Worm (Caenorhabditis elegans) whole organism, late embryonic: ENCODE measurements around the gene F52G3.1.

Source experiments
- F13H6.1 ChIP-seq: sonication (generic microtip); optimal IDR thresholded peaks from 2 replicates; lab custom pipeline; 2016; ENCODE audit warnings: missing genetic modification characterization, missing compliant biosample characterization
- T23F11.4 ChIP-seq: fragments of 200-800 bp; sonication (Bioruptor generic); optimal IDR thresholded peaks from 2 replicates; lab custom pipeline; 2018; ENCODE audit warnings: mild to moderate bottlenecking, missing genetic modification characterization, missing compliant biosample characterization
- ama-1 ChIP-seq: fragments of 150-350 bp; optimal IDR thresholded peaks from 2 replicates; lab custom pipeline; 2014
- ceh-14 ChIP-seq: sonication (generic microtip); optimal IDR thresholded peaks from 2 replicates; lab custom pipeline; 2016; ENCODE audit warnings: missing genotype, missing genetic modification characterization, missing compliant biosample characterization
- ceh-18 ChIP-seq: sonication (generic microtip); optimal IDR thresholded peaks from 2 replicates; lab custom pipeline; 2016; ENCODE audit warnings: missing genetic modification characterization, missing compliant biosample characterization
- ceh-2 ChIP-seq: sonication (generic microtip); optimal IDR thresholded peaks from 2 replicates; lab custom pipeline; 2016; ENCODE audit warnings: missing genotype, missing genetic modification characterization, missing compliant biosample characterization
- ceh-24 ChIP-seq: sonication (generic microtip); optimal IDR thresholded peaks from 2 replicates; lab custom pipeline; 2016; ENCODE audit warnings: mild to moderate bottlenecking, missing genetic modification characterization, missing compliant biosample characterization
- ceh-30 ChIP-seq: fragments of 150-350 bp; optimal IDR thresholded peaks from 2 replicates; lab custom pipeline; 2014; ENCODE audit warnings: missing biosample characterization, missing genetic modification characterization
- ceh-34 ChIP-seq: sonication (generic microtip); optimal IDR thresholded peaks from 2 replicates; lab custom pipeline; 2016; ENCODE audit warnings: mild to moderate bottlenecking, missing genetic modification characterization, missing compliant biosample characterization
- ceh-45 ChIP-seq: fragments of 200-800 bp; sonication (Bioruptor generic); IDR thresholded peaks from 2 replicates; pipeline ENCODE4 v1.3.6; 2022; ENCODE audit warnings: missing genetic modification reagents, missing genetic modification characterization, missing compliant biosample characterization
- ceh-9 ChIP-seq: sonication (generic microtip); optimal IDR thresholded peaks from 2 replicates; lab custom pipeline; 2016; ENCODE audit warnings: mild to moderate bottlenecking, missing genetic modification characterization, inconsistent platforms, missing compliant biosample characterization
- eyg-1 ChIP-seq: sonication (generic microtip); optimal IDR thresholded peaks from 2 replicates; lab custom pipeline; 2016; ENCODE audit warnings: missing genotype, missing genetic modification characterization, missing compliant biosample characterization
- fkh-6 ChIP-seq: sonication (generic microtip); optimal IDR thresholded peaks from 2 replicates; lab custom pipeline; 2016; ENCODE audit warnings: missing genetic modification characterization, missing compliant biosample characterization
- gmeb-2 ChIP-seq: sonication (generic microtip); optimal IDR thresholded peaks from 2 replicates; lab custom pipeline; 2016; ENCODE audit warnings: missing genetic modification characterization, inconsistent platforms, missing compliant biosample characterization
- hlh-15 ChIP-seq: sonication (generic microtip); optimal IDR thresholded peaks from 2 replicates; lab custom pipeline; 2016; ENCODE audit warnings: missing genetic modification characterization, missing compliant biosample characterization
- hlh-6 ChIP-seq: sonication (generic microtip); optimal IDR thresholded peaks from 2 replicates; lab custom pipeline; 2016; ENCODE audit warnings: missing genotype, missing genetic modification characterization, missing compliant biosample characterization
- lin-11 ChIP-seq: fragments of 200-800 bp; sonication (Bioruptor generic); optimal IDR thresholded peaks from 2 replicates; lab custom pipeline; 2018; ENCODE audit warnings: mild to moderate bottlenecking, missing genetic modification characterization, missing compliant biosample characterization
- mec-3 ChIP-seq: sonication (generic microtip); optimal IDR thresholded peaks from 2 replicates; lab custom pipeline; 2016; ENCODE audit warnings: borderline replicate concordance, missing genetic modification characterization, missing compliant biosample characterization
- nfya-1 ChIP-seq: sonication (generic microtip); optimal IDR thresholded peaks from 2 replicates; lab custom pipeline; 2017; ENCODE audit warnings: missing genetic modification characterization, mild to moderate bottlenecking, missing compliant biosample characterization, antibody characterized with exemption, moderate library complexity
- npax-4 ChIP-seq: sonication (generic microtip); optimal IDR thresholded peaks from 2 replicates; lab custom pipeline; 2016; ENCODE audit warnings: missing genetic modification characterization, missing compliant biosample characterization
- pha-2 ChIP-seq: sonication (generic microtip); optimal IDR thresholded peaks from 2 replicates; lab custom pipeline; 2017; ENCODE audit warnings: mild to moderate bottlenecking, missing genetic modification characterization, missing compliant biosample characterization
- pqm-1 ChIP-seq: sonication (generic microtip); optimal IDR thresholded peaks from 2 replicates; lab custom pipeline; 2016; ENCODE audit warnings: missing genetic modification characterization, missing compliant biosample characterization
- ref-2 ChIP-seq: sonication (generic microtip); optimal IDR thresholded peaks from 2 replicates; lab custom pipeline; 2016; ENCODE audit warnings: missing genetic modification characterization, missing compliant biosample characterization
- sox-2 ChIP-seq: fragments of 200-800 bp; sonication (Bioruptor generic); IDR thresholded peaks from 2 replicates; pipeline ENCODE4 v1.3.6; 2022; ENCODE audit warnings: missing genetic modification reagents, missing genetic modification characterization, missing compliant biosample characterization
- tbx-7 ChIP-seq: sonication (generic microtip); optimal IDR thresholded peaks from 2 replicates; lab custom pipeline; 2016; ENCODE audit warnings: missing genotype, missing genetic modification characterization, missing compliant biosample characterization
- ttx-3 ChIP-seq: sonication (generic microtip); optimal IDR thresholded peaks from 2 replicates; lab custom pipeline; 2016; ENCODE audit warnings: missing genetic modification reagents, missing genetic modification characterization, missing compliant biosample characterization
- unc-42 ChIP-seq: sonication (generic microtip); optimal IDR thresholded peaks from 2 replicates; lab custom pipeline; 2016; ENCODE audit warnings: missing genotype, missing genetic modification characterization, missing compliant biosample characterization
- zip-5 ChIP-seq: sonication (generic microtip); optimal IDR thresholded peaks from 2 replicates; lab custom pipeline; 2016; ENCODE audit warnings: missing genetic modification characterization, missing compliant biosample characterization

The F52G3.1 gene

ce11 chrX:17013162-17013561, 49.5 kb downstream of the F52G3.1 start, which contains the start of gene F35B3.3 (continued):
- TF ChIP-seq nfya-1 (tag; lab: Kevin White, UChicago): no peak
- TF ChIP-seq sox-2 (GFP tag; lab: Robert Waterston, UW): no peak
- TF ChIP-seq fkh-6 (tag; lab: Kevin White, UChicago): no peak

ce11 chrX:17019098-17019497, 55.4 kb downstream of the F52G3.1 start:
- no peak for TF ChIP-seq tbx-7 (tag; lab: Kevin White, UChicago)
- TF ChIP-seq ceh-9: no peak
- no peak for TF ChIP-seq zip-5 (tag; lab: Kevin White, UChicago)
- no peak for TF ChIP-seq ceh-2
- no peak for TF ChIP-seq F13H6.1 (tag; lab: Kevin White, UChicago)
- no peak for TF ChIP-seq eyg-1 (tag; lab: Kevin White, UChicago)
- TF ChIP-seq ttx-3 (tag; lab: Kevin White, UChicago): no peak
- no peak for TF ChIP-seq ama-1 (lab: Kevin White, UChicago)
- TF ChIP-seq ceh-24 (tag; lab: Kevin White, UChicago): no peak
- TF ChIP-seq pqm-1: no peak
- TF ChIP-seq unc-42 (tag; lab: Kevin White, UChicago): no peak
- TF ChIP-seq hlh-15: no peak

ce11 chrX:17020858-17021257, 57.2 kb downstream of the F52G3.1 start, which contains the start of gene F35B3.4:
Gene F35B3.4, minus strand, starts transcription at chrX:17020958.
- TF ChIP-seq mec-3 (no peak), hlh-6 (tag; lab: Kevin White, UChicago) (no peak), lin-11 (tag; lab: Kevin White, UChicago) (no peak), npax-4 (tag; lab: Kevin White, UChicago) (no peak), ceh-14 (tag; lab: Kevin White, UChicago) (no peak), ceh-30 (tag; lab: Kevin White, UChicago) (no peak), pha-2 (no peak), ceh-45 (GFP tag; lab: Robert Waterston, UW) (no peak), T23F11.4 (no peak), gmeb-2 (no peak), ceh-34 (no peak), eyg-1 (tag; lab: Kevin White, UChicago) (no peak), ceh-18 (no peak), ref-2 (tag; lab: Kevin White, UChicago) (no peak)
